Worm (Caenorhabditis elegans) whole organism, mixed stage, embryonic: ENCODE results near the gene C01G6.2.
A peak's percentile ranks its signal among the peaks of the same experiment; 100 is the strongest.

ENCODE experiments used
- bed-3 ChIP-seq: fragments of 200-800 bp; sonication (Bioruptor generic); optimal IDR thresholded peaks from 3 replicates; lab custom pipeline; 2018; ENCODE audit warnings: mild to moderate bottlenecking, missing genetic modification characterization, moderate library complexity, missing compliant biosample characterization
- blmp-1 ChIP-seq: fragments of 150-350 bp; optimal IDR thresholded peaks from 2 replicates; lab custom pipeline; 2014; ENCODE audit warnings: missing biosample characterization, missing genetic modification characterization
- ceh-39 ChIP-seq: fragments of 150-350 bp; optimal IDR thresholded peaks from 2 replicates; lab custom pipeline; 2014; ENCODE audit warnings: missing biosample characterization, missing genetic modification characterization
- ceh-43 ChIP-seq: fragments of 200-800 bp; sonication (Bioruptor generic); optimal IDR thresholded peaks from 2 replicates; lab custom pipeline; 2018; ENCODE audit warnings: mild to moderate bottlenecking, missing genetic modification characterization, moderate library complexity, missing compliant biosample characterization
- ceh-83 ChIP-seq: fragments of 200-800 bp; sonication (Bioruptor generic); optimal IDR thresholded peaks from 2 replicates; lab custom pipeline; 2018; ENCODE audit warnings: mild to moderate bottlenecking, missing genetic modification characterization, missing compliant biosample characterization
- ces-1 ChIP-seq: fragments of 150-350 bp; optimal IDR thresholded peaks from 2 replicates; lab custom pipeline; 2014; ENCODE audit warnings: missing biosample characterization, missing genetic modification reagents, missing genetic modification characterization
- elt-1 ChIP-seq: sonication (generic microtip); optimal IDR thresholded peaks from 2 replicates; lab custom pipeline; 2017; ENCODE audit warnings: missing genetic modification characterization, mild to moderate bottlenecking, missing compliant biosample characterization, antibody characterized with exemption, moderate library complexity, borderline replicate concordance; ENCODE audit not compliant: insufficient read depth
- elt-3 ChIP-seq: fragments of 150-350 bp; optimal IDR thresholded peaks from 2 replicates; lab custom pipeline; 2014; ENCODE audit warnings: missing biosample characterization, missing genetic modification characterization
- flh-1 ChIP-seq: fragments of 200-800 bp; sonication (Bioruptor generic); optimal IDR thresholded peaks from 2 replicates; lab custom pipeline; 2018; ENCODE audit warnings: mild to moderate bottlenecking, missing genetic modification characterization, moderate library complexity, missing compliant biosample characterization
- hlh-1 ChIP-seq: fragments of 150-350 bp; optimal IDR thresholded peaks from 2 replicates; lab custom pipeline; 2014; ENCODE audit warnings: missing biosample characterization, missing genetic modification reagents, missing genetic modification characterization
- lin-13 ChIP-seq: fragments of 150-350 bp; optimal IDR thresholded peaks from 2 replicates; lab custom pipeline; 2014; ENCODE audit warnings: missing biosample characterization, missing genetic modification characterization
- lin-32 ChIP-seq: fragments of 200-800 bp; sonication (Bioruptor generic); optimal IDR thresholded peaks from 2 replicates; lab custom pipeline; 2018; ENCODE audit warnings: mild to moderate bottlenecking, missing genetic modification characterization, missing compliant biosample characterization
- lsy-2 ChIP-seq: fragments of 150-350 bp; optimal IDR thresholded peaks from 2 replicates; lab custom pipeline; 2014; ENCODE audit warnings: missing biosample characterization, missing genetic modification characterization
- mab-5 ChIP-seq: fragments of 150-350 bp; optimal IDR thresholded peaks from 2 replicates; lab custom pipeline; 2014; ENCODE audit warnings: missing biosample characterization, missing genetic modification characterization
- mls-2 ChIP-seq: sonication (generic microtip); optimal IDR thresholded peaks from 2 replicates; lab custom pipeline; 2016; ENCODE audit warnings: mild to moderate bottlenecking, missing genetic modification characterization, moderate library complexity, missing compliant biosample characterization
- nhr-2 ChIP-seq: fragments of 150-350 bp; optimal IDR thresholded peaks from 2 replicates; lab custom pipeline; 2014; ENCODE audit warnings: missing biosample characterization, missing genetic modification characterization
- nhr-237 ChIP-seq: fragments of 150-350 bp; optimal IDR thresholded peaks from 2 replicates; lab custom pipeline; 2014; ENCODE audit warnings: missing biosample characterization, missing genetic modification characterization
- nhr-28 ChIP-seq: fragments of 150-350 bp; optimal IDR thresholded peaks from 2 replicates; lab custom pipeline; 2014; ENCODE audit warnings: missing biosample characterization, missing genetic modification characterization
- nhr-76 ChIP-seq: sonication (generic microtip); optimal IDR thresholded peaks from 2 replicates; lab custom pipeline; 2017; ENCODE audit warnings: missing biosample characterization, missing genetic modification characterization
- pha-4 ChIP-seq: fragments of 150-350 bp; optimal IDR thresholded peaks from 2 replicates; lab custom pipeline; 2018; ENCODE audit warnings: missing biosample characterization, missing genetic modification reagents, missing genetic modification characterization
- sem-2 ChIP-seq: fragments of 200-800 bp; sonication (Bioruptor generic); optimal IDR thresholded peaks from 2 replicates; lab custom pipeline; 2018; ENCODE audit warnings: mild to moderate bottlenecking, missing genetic modification characterization, missing compliant biosample characterization
- snpc-4 ChIP-seq: fragments of 150-350 bp; optimal IDR thresholded peaks from 2 replicates; lab custom pipeline; 2014; ENCODE audit warnings: missing biosample characterization, missing genetic modification characterization
- sptf-1 ChIP-seq: sonication (generic microtip); optimal IDR thresholded peaks from 2 replicates; lab custom pipeline; 2017; ENCODE audit warnings: mild to moderate bottlenecking, missing genetic modification characterization, moderate library complexity, missing compliant biosample characterization
- tbx-8 ChIP-seq: fragments of 200-800 bp; sonication (Bioruptor generic); optimal IDR thresholded peaks from 2 replicates; lab custom pipeline; 2018; ENCODE audit warnings: mild to moderate bottlenecking, missing genetic modification characterization, moderate library complexity, missing compliant biosample characterization
- unc-120 ChIP-seq: sonication (generic microtip); optimal IDR thresholded peaks from 2 replicates; lab custom pipeline; 2017; ENCODE audit warnings: missing genetic modification characterization, missing compliant biosample characterization; ENCODE audit not compliant: poor library complexity, severe bottlenecking
- unc-39 ChIP-seq: fragments of 150-350 bp; optimal IDR thresholded peaks from 2 replicates; lab custom pipeline; 2014; ENCODE audit warnings: missing biosample characterization, missing genetic modification characterization
- unc-62 ChIP-seq: fragments of 150-350 bp; optimal IDR thresholded peaks from 2 replicates; lab custom pipeline; 2014; ENCODE audit warnings: missing biosample characterization, missing genetic modification reagents, missing genetic modification characterization
- zip-8 ChIP-seq: fragments of 150-350 bp; optimal IDR thresholded peaks from 2 replicates; lab custom pipeline; 2014; ENCODE audit warnings: missing biosample characterization, missing genetic modification characterization
- ztf-11 ChIP-seq: fragments of 150-350 bp; optimal IDR thresholded peaks from 2 replicates; lab custom pipeline; 2014; ENCODE audit warnings: missing biosample characterization, missing genetic modification characterization

The C01G6.2 gene

DNA sequence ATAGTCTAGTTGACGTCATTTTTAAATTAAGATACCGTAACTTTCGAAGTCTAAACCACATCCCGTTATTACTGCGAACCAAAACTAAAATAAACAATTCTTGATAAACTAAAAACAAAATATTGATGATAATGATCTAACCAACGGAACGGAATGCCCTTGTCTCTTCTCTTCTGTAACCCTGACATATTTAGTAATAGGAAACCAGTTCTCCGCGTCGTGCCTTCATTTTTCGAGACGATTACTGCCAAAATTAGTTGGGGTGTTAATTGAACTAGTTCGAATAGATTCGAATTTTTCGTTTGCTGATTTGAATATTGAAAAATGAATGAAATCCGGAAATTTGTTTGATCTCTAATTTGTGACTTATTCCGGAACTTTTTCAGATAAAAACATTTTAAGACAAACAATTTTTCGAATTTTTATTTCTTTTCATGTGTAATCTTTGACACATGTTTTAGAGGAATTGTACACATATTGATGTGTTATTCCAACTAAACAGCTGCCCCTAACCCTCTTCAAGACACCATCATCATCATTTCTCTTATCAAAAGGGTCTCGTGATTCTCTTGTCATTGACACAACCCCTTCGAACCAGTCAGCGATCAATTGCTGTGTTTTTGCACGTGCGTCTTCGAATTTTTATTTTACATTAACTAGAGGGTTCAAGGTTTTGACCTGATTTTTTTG lies 17.0 kb downstream of the C01G6.2 start:
- TF ChIP-seq nhr-28 (tag; lab: Kevin White, UChicago) (no peak), hlh-1 (tag; lab: Kevin White, UChicago) (peak; percentile 85), unc-62 (GFP tag; lab: Kevin White, UChicago) (peak; percentile 83), pha-4 (tag; lab: Kevin White, UChicago) (no peak), ces-1 (peak; percentile 34), snpc-4 (tag; lab: Kevin White, UChicago) (no peak)

DNA sequence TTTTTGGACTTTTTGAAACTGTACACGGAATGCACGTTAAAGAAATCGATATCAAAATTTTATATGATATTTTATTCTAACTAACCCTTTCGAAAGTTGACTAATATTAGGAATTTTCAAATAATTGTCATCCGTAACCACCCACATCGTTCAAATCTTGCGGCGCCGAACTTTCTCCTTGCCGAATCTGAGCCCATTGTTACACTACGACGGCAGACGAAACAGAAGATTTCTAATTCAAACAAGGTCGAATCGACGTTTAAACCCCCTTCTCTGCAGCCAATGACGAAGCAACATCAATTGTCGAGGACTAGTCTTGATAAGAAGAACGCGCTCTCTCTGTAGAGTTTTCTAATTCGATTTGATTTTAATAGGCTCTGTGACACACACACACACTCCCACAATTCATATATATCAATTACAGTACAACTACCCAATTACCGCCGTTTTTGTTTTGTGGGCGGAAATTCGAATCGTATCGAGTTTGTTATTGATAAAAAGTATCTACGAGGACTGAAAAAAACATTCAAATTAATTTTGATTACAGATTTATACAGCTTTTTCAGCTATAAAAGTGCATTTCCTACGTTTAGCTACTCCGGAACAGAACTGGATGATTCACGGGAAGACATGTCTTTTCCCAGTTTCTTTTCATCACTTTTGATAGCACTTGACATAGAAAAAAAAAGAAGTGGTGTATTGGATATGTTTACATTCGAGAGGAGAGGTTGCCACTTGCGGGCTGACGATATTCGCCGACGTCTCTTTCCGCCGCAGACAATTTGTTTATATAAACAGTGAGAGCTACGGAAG lies 17.7 kb downstream of the C01G6.2 start:
- TF ChIP-seq pha-4 (tag; lab: Kevin White, UChicago) = peak; percentile 84
- no peak for TF ChIP-seq tbx-8
- TF ChIP-seq ces-1 = peak; percentile 8
- peak; percentile 5 for TF ChIP-seq nhr-2

DNA sequence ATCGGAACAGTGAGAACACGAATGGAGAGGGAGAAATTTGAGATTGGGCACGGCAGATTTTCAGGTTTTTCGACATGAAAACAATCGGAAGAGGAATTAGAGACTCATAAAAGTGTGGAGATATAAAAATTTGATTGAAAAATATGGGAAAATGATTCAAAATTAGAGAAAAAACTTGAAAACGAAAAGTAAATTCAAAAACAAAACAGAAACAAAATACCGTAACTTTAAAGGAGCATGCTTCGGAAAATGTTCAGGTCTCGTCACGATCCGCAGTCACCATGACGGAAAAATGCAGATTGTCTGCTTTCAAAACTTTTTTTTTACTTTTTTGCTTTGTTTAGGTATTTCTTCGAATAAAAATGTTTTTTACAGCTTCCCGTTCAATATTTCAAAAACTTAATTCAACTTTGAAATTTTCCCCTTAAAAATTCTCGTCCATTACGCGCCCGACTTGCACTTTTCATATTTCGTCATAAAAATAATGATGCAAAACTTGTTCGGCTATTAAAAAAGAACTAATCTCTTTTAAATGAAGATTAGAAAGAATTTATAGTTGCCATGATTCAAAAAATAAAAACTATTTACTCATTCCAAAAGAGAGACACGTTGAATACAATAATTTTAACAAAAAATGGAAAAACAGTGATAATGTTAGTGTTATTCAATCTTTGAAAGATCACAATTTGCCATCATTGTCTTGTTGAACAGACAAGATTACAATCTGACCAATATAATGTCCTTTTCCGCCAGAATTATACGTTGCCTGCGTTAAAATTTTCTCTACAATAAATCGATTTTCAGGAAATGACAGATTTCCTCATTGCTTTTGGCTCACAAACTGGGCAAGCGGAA lies 18.5 kb downstream of the C01G6.2 start, which contains the start of gene mtrr-1:
Gene mtrr-1, plus strand, starts transcription at position 805 of the 855 bp plus-strand sequence.
- peak; percentile 20 for TF ChIP-seq elt-1 (tag; lab: Kevin White, UChicago)
- TF ChIP-seq mab-5 = no peak
- peak; percentile 4 for TF ChIP-seq lsy-2 (tag; lab: Kevin White, UChicago)
- TF ChIP-seq ceh-83 = peak; percentile 30
- TF ChIP-seq bed-3 (GFP tag; lab: Kevin White, UChicago) = no peak

DNA sequence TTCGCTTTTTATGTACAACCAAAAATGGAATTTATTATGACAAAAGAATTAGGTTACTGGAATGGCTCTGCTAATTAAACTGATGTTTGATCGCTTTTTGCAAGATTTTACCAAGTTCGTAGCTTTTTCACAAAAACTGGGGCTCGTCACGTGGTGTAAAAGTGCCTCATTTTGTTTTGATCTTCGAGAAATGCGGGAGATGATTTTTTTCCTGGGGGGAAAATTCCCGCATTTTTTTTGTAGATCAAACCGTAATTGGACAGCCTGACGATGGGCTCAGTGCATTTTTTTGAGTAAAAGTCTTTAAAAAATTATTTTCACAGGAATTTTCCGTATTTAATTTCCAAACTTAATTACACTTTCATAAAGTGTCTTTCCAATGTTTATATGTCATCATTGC lies 22.3 kb downstream of the C01G6.2 start:
- TF ChIP-seq zip-8 (tag; lab: Kevin White, UChicago) (no peak), ceh-83 (no peak), mab-5 (no peak), ceh-39 (tag; lab: Kevin White, UChicago) (no peak), tbx-8 (no peak), snpc-4 (tag; lab: Kevin White, UChicago) (no peak), elt-3 (tag; lab: Kevin White, UChicago) (no peak), ces-1 (no peak), lsy-2 (tag; lab: Kevin White, UChicago) (no peak), pha-4 (tag; lab: Kevin White, UChicago) (no peak), elt-1 (tag; lab: Kevin White, UChicago) (no peak), ztf-11 (tag; lab: Kevin White, UChicago) (no peak), hlh-1 (tag; lab: Kevin White, UChicago) (no peak), ceh-43 (GFP tag; lab: Kevin White, UChicago) (no peak), flh-1 (GFP tag; lab: Kevin White, UChicago) (no peak), bed-3 (GFP tag; lab: Kevin White, UChicago) (no peak), nhr-28 (tag; lab: Kevin White, UChicago) (no peak), blmp-1 (tag; lab: Kevin White, UChicago) (no peak), lin-32 (GFP tag; lab: Kevin White, UChicago) (no peak)

DNA sequence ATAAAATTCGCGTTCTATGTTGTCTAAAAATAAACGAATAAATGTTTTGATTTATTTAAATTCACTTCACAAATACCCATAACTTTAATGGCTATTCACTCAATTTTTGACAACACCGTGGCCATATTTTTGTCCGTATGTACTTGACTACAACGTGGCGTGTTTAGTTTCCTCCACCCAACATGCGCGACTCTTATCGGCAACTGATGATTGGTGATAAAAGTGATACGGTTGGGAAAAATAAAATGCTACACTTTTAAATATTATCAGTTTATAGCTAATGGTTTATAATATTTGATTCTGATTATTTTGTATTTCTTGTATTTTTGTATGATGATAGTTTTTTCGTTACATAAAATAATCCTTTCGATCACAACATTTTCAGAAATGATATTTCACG lies 24.8 kb downstream of the C01G6.2 start, which contains the start of gene acs-7:
Gene acs-7, plus strand, starts transcription at position 386 of the 400 bp plus-strand sequence.
- TF ChIP-seq ceh-43 (GFP tag; lab: Kevin White, UChicago) (no peak), mls-2 (no peak), hlh-1 (tag; lab: Kevin White, UChicago) (no peak), elt-1 (tag; lab: Kevin White, UChicago) (no peak), unc-120 (tag; lab: Kevin White, UChicago) (no peak), nhr-28 (tag; lab: Kevin White, UChicago) (no peak)

DNA sequence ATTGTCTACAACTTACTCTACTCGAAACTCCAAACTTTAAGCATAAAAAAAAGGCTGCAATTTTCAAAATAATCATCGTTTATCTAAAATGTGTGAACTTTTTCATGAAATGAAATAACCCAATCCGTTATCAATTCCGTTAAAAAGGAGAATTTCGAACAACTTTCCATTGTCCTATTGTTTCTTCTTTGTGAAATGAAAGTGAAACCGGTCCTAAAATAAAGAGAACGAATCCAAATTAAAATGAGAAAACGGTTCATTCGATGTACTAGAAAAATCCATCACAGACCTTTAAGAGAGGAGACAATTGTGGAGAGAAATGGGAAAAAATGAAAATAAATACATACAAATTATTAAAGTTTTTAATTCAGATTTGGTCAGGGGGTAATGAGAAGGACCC lies 28.8 kb downstream of the C01G6.2 start, which contains the start of gene C01G6.9:
Gene C01G6.9, minus strand, starts transcription at position 141 of the 400 bp plus-strand sequence.
- TF ChIP-seq nhr-237 (tag; lab: Kevin White, UChicago) (no peak), sptf-1 (tag; lab: Kevin White, UChicago) (no peak), bed-3 (GFP tag; lab: Kevin White, UChicago) (no peak), ceh-43 (GFP tag; lab: Kevin White, UChicago) (no peak), unc-39 (tag; lab: Kevin White, UChicago) (no peak), elt-3 (tag; lab: Kevin White, UChicago) (no peak), flh-1 (GFP tag; lab: Kevin White, UChicago) (no peak), snpc-4 (tag; lab: Kevin White, UChicago) (no peak), zip-8 (tag; lab: Kevin White, UChicago) (no peak), unc-120 (tag; lab: Kevin White, UChicago) (no peak), ceh-83 (no peak), nhr-76 (tag; lab: Kevin White, UChicago) (no peak), sem-2 (no peak), lin-32 (GFP tag; lab: Kevin White, UChicago) (no peak), blmp-1 (tag; lab: Kevin White, UChicago) (no peak), lin-13 (tag; lab: Kevin White, UChicago) (no peak), nhr-28 (tag; lab: Kevin White, UChicago) (no peak)
- TF ChIP-seq, all 35 proteins: peak for 0
